Fruit fly (Drosophila melanogaster) whole organism: ENCODE results near the gene Bre1.

ENCODE experiments used
- CG8478 ChIP-seq: fragments of >200 bp; optimal IDR thresholded peaks from 2 replicates; lab custom pipeline; 2018; ENCODE audit warnings: inconsistent platforms
- Dll ChIP-seq: fragments of >200 bp; optimal IDR thresholded peaks from 2 replicates; lab custom pipeline; 2017
- EcR ChIP-seq, 2 experiments: fragments of >200 bp; optimal IDR thresholded peaks; 2 replicates each; lab custom pipeline; 2017; ENCODE audit warnings: missing biosample characterization in 2 of 2, missing genetic modification characterization in 2 of 2, missing genetic modification reagents in 2 of 2
- pan ChIP-seq: fragments of >200 bp; optimal IDR thresholded peaks from 2 replicates; lab custom pipeline; 2017
- psq ChIP-seq: fragments of >200 bp; optimal IDR thresholded peaks from 2 replicates; lab custom pipeline; 2017
- usp ChIP-seq: fragments of >200 bp; optimal IDR thresholded peaks from 2 replicates; lab custom pipeline; 2017; ENCODE audit warnings: missing biosample characterization, missing genetic modification characterization, mixed read lengths

Bre1 gene

DNA sequence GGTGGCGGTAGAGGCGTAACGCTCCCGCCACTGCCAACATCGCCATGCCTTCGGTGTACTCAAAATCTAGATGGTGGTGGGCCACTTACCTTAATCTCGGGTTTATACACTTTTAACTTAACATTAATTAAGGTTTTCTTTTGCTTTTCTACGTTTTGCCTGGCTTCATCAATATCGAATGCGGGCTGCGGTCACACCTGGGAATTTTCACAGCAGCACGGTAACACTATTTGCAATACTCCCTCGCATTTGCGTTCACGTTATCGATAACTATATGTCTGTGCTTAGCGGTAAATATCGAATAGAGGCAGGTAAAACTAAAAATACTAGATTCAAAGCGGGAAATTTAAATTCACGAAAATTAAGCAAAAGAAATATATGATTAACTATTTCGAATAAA, at the start of gene Bre1:
Bre1 (minus strand) TSS at position 226 of the 400 bp plus-strand sequence.
- TF ChIP-seq pan (lab: Kevin White, UChicago) (no peak), usp (GFP tag; lab: Kevin White, UChicago) (no peak), psq (lab: Kevin White, UChicago) (no peak), EcR (GFP tag; optimal IDR thresholded peaks at IDR 0.05; lab: Kevin White, UChicago) (no peak), Dll (lab: Kevin White, UChicago) (no peak), CG8478 (no peak)

DNA sequence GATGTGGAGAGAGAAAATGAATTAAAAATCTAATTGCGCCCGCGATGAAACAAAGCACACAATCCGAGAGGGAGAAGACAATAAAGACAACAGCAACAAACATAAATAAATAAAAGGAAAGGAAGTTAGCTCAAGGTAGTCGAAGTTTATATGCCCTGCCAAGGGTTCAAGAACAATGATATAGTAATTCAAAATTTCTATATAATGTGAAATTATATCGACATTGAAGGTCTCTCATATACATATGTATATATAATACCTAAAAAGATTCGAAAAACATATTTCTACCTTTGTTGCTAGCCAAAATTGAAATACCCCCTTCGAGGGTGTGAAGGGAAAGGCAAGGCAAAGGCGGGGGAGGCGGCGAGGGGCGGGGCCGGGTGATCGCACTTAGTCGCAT, 46.9 kb upstream of the Bre1 start:
- no peak for TF ChIP-seq pan (lab: Kevin White, UChicago)
- TF ChIP-seq EcR (GFP tag; optimal IDR thresholded peaks at IDR 0.05; lab: Kevin White, UChicago): no peak
- TF ChIP-seq usp (GFP tag; lab: Kevin White, UChicago): no peak
- TF ChIP-seq CG8478: no peak
- TF ChIP-seq Dll (lab: Kevin White, UChicago): no peak
- no peak for TF ChIP-seq psq (lab: Kevin White, UChicago)

DNA sequence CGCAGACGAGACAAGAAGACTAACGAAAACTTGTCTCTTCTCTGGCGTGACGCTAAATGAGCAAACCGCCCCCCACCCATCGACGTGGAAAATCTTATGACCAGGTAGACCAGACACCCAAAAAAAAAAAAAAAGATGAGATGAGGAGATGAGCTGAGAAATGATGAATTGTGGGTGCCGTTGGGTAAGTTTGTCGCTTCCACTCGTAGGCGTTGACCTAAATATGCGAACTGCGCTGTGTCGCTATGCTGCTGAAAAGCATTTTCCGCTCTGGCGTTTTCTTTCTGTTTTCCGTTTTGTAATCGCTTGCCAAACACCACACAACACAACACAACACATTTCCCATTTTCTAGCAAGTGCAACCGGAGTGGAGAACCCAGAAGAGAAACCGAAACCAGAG, 44.9 kb upstream of the Bre1 start:
- TF ChIP-seq pan (lab: Kevin White, UChicago) (no peak), psq (lab: Kevin White, UChicago) (no peak), usp (GFP tag; lab: Kevin White, UChicago) (no peak), EcR (GFP tag; optimal IDR thresholded peaks at IDR 0.05; lab: Kevin White, UChicago) (no peak), Dll (lab: Kevin White, UChicago) (no peak), CG8478 (no peak)

DNA sequence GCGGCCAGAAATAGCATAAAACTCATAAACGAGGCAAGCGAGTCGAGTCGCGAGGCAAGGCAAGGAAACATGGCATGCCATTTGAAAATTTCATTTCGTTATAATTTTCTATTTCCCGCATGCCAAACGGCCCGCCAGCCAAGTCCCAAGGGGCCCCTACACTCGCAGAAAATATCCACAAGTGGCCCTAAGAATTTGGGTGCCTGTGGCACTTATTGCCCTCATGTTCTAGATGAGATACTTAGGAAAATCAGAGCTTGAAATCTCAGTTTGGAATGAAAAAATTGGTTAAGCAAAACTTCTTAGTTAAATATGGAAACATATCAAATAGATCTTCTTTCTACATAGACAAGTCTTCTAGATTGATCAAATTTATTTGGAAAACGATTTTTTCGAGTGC, 44.3 kb upstream of the Bre1 start:
- TF ChIP-seq EcR (GFP tag; optimal IDR thresholded peaks at IDR 0.05; lab: Kevin White, UChicago) (no peak), CG8478 (no peak), psq (lab: Kevin White, UChicago) (no peak), usp (GFP tag; lab: Kevin White, UChicago) (no peak), Dll (lab: Kevin White, UChicago) (no peak), pan (lab: Kevin White, UChicago) (no peak)

- TF ChIP-seq CG8478 (no peak), EcR (GFP tag; optimal IDR thresholded peaks at IDR 0.05; lab: Kevin White, UChicago) (no peak), usp (GFP tag; lab: Kevin White, UChicago) (no peak), psq (lab: Kevin White, UChicago) (no peak), Dll (lab: Kevin White, UChicago) (no peak), pan (lab: Kevin White, UChicago) (no peak)
These were observed 42.1 kb upstream of the Bre1 start for dm6 chr3L:5835887-5836646.

dm6 chr3L:5835431-5835830, 41.4 kb upstream of the Bre1 start:
- TF ChIP-seq pan (lab: Kevin White, UChicago): no peak
- TF ChIP-seq CG8478: no peak
- no peak for TF ChIP-seq usp (GFP tag; lab: Kevin White, UChicago)
- no peak for TF ChIP-seq Dll (lab: Kevin White, UChicago)

- TF ChIP-seq EcR (GFP tag; optimal IDR thresholded peaks at IDR 0.05; lab: Kevin White, UChicago): no peak
- no peak for TF ChIP-seq pan (lab: Kevin White, UChicago)
- no peak for TF ChIP-seq Dll (lab: Kevin White, UChicago)
- no peak for TF ChIP-seq CG8478
- no peak for TF ChIP-seq usp (GFP tag; lab: Kevin White, UChicago)
- TF ChIP-seq psq (lab: Kevin White, UChicago): no peak
These were observed 40.8 kb upstream of the Bre1 start for dm6 chr3L:5834798-5835197.

- TF ChIP-seq usp (GFP tag; lab: Kevin White, UChicago) (no peak), Dll (lab: Kevin White, UChicago) (no peak), pan (lab: Kevin White, UChicago) (no peak), CG8478 (no peak), psq (lab: Kevin White, UChicago) (no peak), EcR (GFP tag; optimal IDR thresholded peaks at IDR 0.05; lab: Kevin White, UChicago) (no peak)
These were observed 40.3 kb upstream of the Bre1 start for dm6 chr3L:5834245-5834644.

dm6 chr3L:5833761-5834160, 39.8 kb upstream of the Bre1 start:
- TF ChIP-seq CG8478 (no peak), EcR (GFP tag; optimal IDR thresholded peaks at IDR 0.05; lab: Kevin White, UChicago) (no peak), usp (GFP tag; lab: Kevin White, UChicago) (no peak), Dll (lab: Kevin White, UChicago) (no peak), pan (lab: Kevin White, UChicago) (no peak), psq (lab: Kevin White, UChicago) (no peak)

dm6 chr3L:5831890-5832289, 37.9 kb upstream of the Bre1 start:
- TF ChIP-seq psq (lab: Kevin White, UChicago) (no peak), pan (lab: Kevin White, UChicago) (no peak), Dll (lab: Kevin White, UChicago) (no peak)

dm6 chr3L:5830649-5831048, 36.7 kb upstream of the Bre1 start:
- TF ChIP-seq EcR (GFP tag; optimal IDR thresholded peaks at IDR 0.05; lab: Kevin White, UChicago): no peak
- TF ChIP-seq pan (lab: Kevin White, UChicago): no peak
- no peak for TF ChIP-seq usp (GFP tag; lab: Kevin White, UChicago)
- no peak for TF ChIP-seq psq (lab: Kevin White, UChicago)
- no peak for TF ChIP-seq CG8478
- no peak for TF ChIP-seq Dll (lab: Kevin White, UChicago)

dm6 chr3L:5828684-5829083, 34.7 kb upstream of the Bre1 start:
- no peak for TF ChIP-seq CG8478
- no peak for TF ChIP-seq EcR (GFP tag; optimal IDR thresholded peaks at IDR 0.05; lab: Kevin White, UChicago)
- TF ChIP-seq psq (lab: Kevin White, UChicago): no peak
- TF ChIP-seq Dll (lab: Kevin White, UChicago): no peak
- no peak for TF ChIP-seq pan (lab: Kevin White, UChicago)
- TF ChIP-seq usp (GFP tag; lab: Kevin White, UChicago): no peak
